Worm (Caenorhabditis elegans): ENCODE measurements around the gene bus-8B.

Gene bus-8B

ce11 chrX:5478875-5479274 is 14.3 kb upstream of the bus-8B start:
- TF ChIP-seq ztf-28 (GFP tag; IDR thresholded peaks at IDR 0.05) (no peak), lin-35 (GFP tag; optimal IDR thresholded peaks at IDR 0.05) (no peak), lin-40 (tag; optimal IDR thresholded peaks at IDR 0.05) (no peak), Y53G8AR.9 (GFP tag; conservative IDR thresholded peaks at IDR 0.05) (no peak), F23B12.7 (tag; optimal IDR thresholded peaks at IDR 0.05; ENCODE audit: insufficient read depth) (no peak), ztf-18 (tag; optimal IDR thresholded peaks at IDR 0.05) (no peak), madf-6 (GFP tag; IDR thresholded peaks at IDR 0.05) (no peak), nhr-90 (tag; optimal IDR thresholded peaks at IDR 0.05) (no peak), Y53F4B.3 (GFP tag; IDR thresholded peaks at IDR 0.05) (no peak), atf-7 (tag; optimal IDR thresholded peaks at IDR 0.05) (no peak), sea-2 (GFP tag; IDR thresholded peaks at IDR 0.05) (no peak), B0019.2 (GFP tag; conservative IDR thresholded peaks at IDR 0.05) (no peak), tlf-1 (GFP tag; optimal IDR thresholded peaks at IDR 0.05) (no peak), mel-28 (tag; optimal IDR thresholded peaks at IDR 0.05; ENCODE audit: borderline replicate concordance) (no peak), B0035.1 (tag; optimal IDR thresholded peaks at IDR 0.05) (no peak), let-607 (tag; optimal IDR thresholded peaks at IDR 0.05) (no peak), F33H1.4 (GFP tag; IDR thresholded peaks at IDR 0.05) (no peak), ceh-40 (GFP tag; IDR thresholded peaks at IDR 0.05) (no peak)

ce11 chrX:5479300-5479811 is 13.8 kb upstream of the bus-8B start, which contains the start of gene dlg-1:
Gene dlg-1, plus strand, starts transcription at chrX:5479700.
- TF ChIP-seq nhr-80 (tag; optimal IDR thresholded peaks at IDR 0.05) (no peak), attf-5 (GFP tag; optimal IDR thresholded peaks at IDR 0.05) (no peak), hmg-20 (GFP tag; IDR thresholded peaks at IDR 0.05) (no peak), nhr-90 (tag; optimal IDR thresholded peaks at IDR 0.05) (no peak), madf-8 (GFP tag; conservative IDR thresholded peaks at IDR 0.05) (no peak), bed-1 (GFP tag; IDR thresholded peaks at IDR 0.05) (no peak), egl-18 (GFP tag; IDR thresholded peaks at IDR 0.05) (no peak), ztf-25 (GFP tag; IDR thresholded peaks at IDR 0.05) (no peak), dpl-1 (GFP tag; optimal IDR thresholded peaks at IDR 0.05) (no peak), ztf-26 (tag; optimal IDR thresholded peaks at IDR 0.05) (no peak), xnd-1 (tag; optimal IDR thresholded peaks at IDR 0.05) (no peak), tbp1 (GFP tag; optimal IDR thresholded peaks at IDR 0.05) (no peak), Y67H2A.10 (GFP tag; conservative IDR thresholded peaks at IDR 0.05) (no peak), gei-17 (GFP tag; optimal IDR thresholded peaks at IDR 0.05) (no peak), aptf-2 (GFP tag; conservative IDR thresholded peaks at IDR 0.05) (no peak), let-526 (GFP tag; IDR thresholded peaks at IDR 0.05) (no peak), snpc-1.1 (tag; optimal IDR thresholded peaks at IDR 0.05; ENCODE audit: insufficient read depth) (no peak), nhr-179 (tag; optimal IDR thresholded peaks at IDR 0.05) (no peak), sea-2 (GFP tag; IDR thresholded peaks at IDR 0.05) (no peak)

ce11 chrX:5479876-5480580 is 13.1 kb upstream of the bus-8B start:
- TF ChIP-seq zfh-2 (GFP tag; conservative IDR thresholded peaks at IDR 0.05) (peak; percentile 70; the same call in 1 of the 2 replicates), nhr-80 (tag; optimal IDR thresholded peaks at IDR 0.05) (peak; percentile 65), Y56A3A.18 (GFP tag; IDR thresholded peaks at IDR 0.05) (no peak), snpc-4 (GFP tag; optimal IDR thresholded peaks at IDR 0.05) (no peak), snpc-4 (tag; optimal IDR thresholded peaks at IDR 0.05) (peak in 1 of 4 experiments; percentile 18), snpc-1.3 (tag; optimal IDR thresholded peaks at IDR 0.05; ENCODE audit: insufficient read depth) (no peak), cebp-1 (GFP tag; IDR thresholded peaks at IDR 0.05) (0 out of 2 replicates have a peak, but pooled peaks have one; percentile 12), cebp-1 (tag; optimal IDR thresholded peaks at IDR 0.05) (no peak), akir-1 (GFP tag; optimal IDR thresholded peaks at IDR 0.05) (no peak), dox-1 (GFP tag; IDR thresholded peaks at IDR 0.05) (peak; percentile 18; the same call in 1 of the 2 replicates), lsl-1 (GFP tag; optimal IDR thresholded peaks at IDR 0.05) (no peak), tlf-1 (GFP tag; optimal IDR thresholded peaks at IDR 0.05) (no peak), Y53F4B.3 (GFP tag; IDR thresholded peaks at IDR 0.05) (no peak), rcor-1 (GFP tag; IDR thresholded peaks at IDR 0.05) (no peak)

Data from whole organism, young adult.